Fruit fly (Drosophila melanogaster): Measurements from ENCODE around the gene RpL34a.
A peak's percentile ranks its signal among the peaks of the same experiment; 100 is the strongest.

Gene RpL34a

DNA sequence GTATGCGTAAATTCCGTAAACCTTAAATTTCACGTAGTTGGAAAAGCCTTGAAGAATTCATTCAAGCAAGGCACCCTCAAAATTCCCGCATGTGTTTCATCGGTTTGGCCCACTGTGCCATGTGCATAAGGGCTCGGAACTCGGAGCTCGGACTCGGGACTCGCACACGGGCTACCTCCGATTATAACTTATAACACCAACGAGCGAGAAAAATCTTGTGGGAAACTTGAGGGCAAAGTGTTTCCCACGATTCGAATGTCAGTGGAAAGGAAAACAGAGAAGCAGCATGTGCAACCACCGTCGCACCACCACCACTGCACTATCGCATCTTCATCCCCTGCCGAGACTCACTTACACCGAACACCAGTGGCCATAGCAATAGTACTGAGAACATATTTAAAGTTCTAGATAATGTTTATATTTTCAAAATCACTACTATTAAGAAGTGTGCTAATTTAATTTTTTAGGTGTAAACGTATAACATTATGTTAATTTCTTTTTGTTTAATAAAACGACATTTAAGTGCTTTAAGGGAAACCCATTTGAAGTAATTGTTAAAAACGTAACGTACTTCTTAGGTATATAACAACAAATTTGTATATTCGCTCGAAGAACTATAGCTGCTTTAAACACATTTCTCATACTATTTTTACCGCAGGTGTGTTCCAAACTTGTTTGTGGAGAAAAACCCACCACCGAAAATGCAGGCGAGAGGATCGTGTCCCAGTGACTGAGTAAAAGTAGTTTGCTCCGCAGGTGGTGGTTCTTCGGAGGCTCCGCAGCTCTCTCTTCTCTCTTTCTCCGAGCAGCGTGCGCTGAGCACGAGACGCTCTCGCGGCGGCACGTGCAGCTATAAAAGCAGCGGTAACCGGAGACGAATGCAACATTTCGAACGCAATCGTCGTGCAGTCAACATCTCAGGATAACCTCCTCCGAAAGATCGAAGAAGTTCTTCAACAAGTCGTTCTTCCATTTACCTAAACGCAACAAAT is 22.6 kb downstream of the RpL34a start (continued):
- TF ChIP-seq otp (GFP tag; IDR thresholded peaks at IDR 0.05) (peak; percentile 52; the same call in 1 of the 3 replicates), CG18011 (GFP tag; optimal IDR thresholded peaks at IDR 0.05) (no peak), CG15601 (tag; optimal IDR thresholded peaks at IDR 0.05) (peak; percentile 97), Rfx (GFP tag; IDR thresholded peaks at IDR 0.05) (no peak), sob (GFP tag; IDR thresholded peaks at IDR 0.05) (0 out of 2 replicates have a peak, but pooled peaks have one; percentile 24), CG2678 (tag; optimal IDR thresholded peaks at IDR 0.05) (peak; percentile 95), CG7745 (tag; optimal IDR thresholded peaks at IDR 0.05) (peak; percentile 76), sima (GFP tag; optimal IDR thresholded peaks at IDR 0.05) (no peak), nerfin-1 (tag; optimal IDR thresholded peaks at IDR 0.05) (peak; percentile 94), CG4730 (GFP tag; IDR thresholded peaks at IDR 0.05) (no peak; the same call in 1 of the 2 replicates), CG32772 (GFP tag; IDR thresholded peaks at IDR 0.05) (peak; percentile 61), CG3065 (GFP tag; optimal IDR thresholded peaks at IDR 0.05) (peak; percentile 57), CG15073 (GFP tag; optimal IDR thresholded peaks at IDR 0.05) (no peak), sens-2 (GFP tag; IDR thresholded peaks at IDR 0.05) (0 out of 2 replicates have a peak, but pooled peaks have one; percentile 35), CG9932 (GFP tag; IDR thresholded peaks at IDR 0.05) (no peak), CG9797 (GFP tag; optimal IDR thresholded peaks at IDR 0.05) (peak; percentile 49), Hand (GFP tag; optimal IDR thresholded peaks at IDR 0.05) (peak; percentile 12), CG5180 (GFP tag; optimal IDR thresholded peaks at IDR 0.05) (peak; percentile 82), ro (GFP tag; IDR thresholded peaks at IDR 0.05) (peak; percentile 27; the same call in 1 of the 2 replicates), CG17568 (GFP tag; optimal IDR thresholded peaks at IDR 0.05) (peak; percentile 82), scrt (GFP tag; optimal IDR thresholded peaks at IDR 0.05) (peak; percentile 36), fu2 (GFP tag; optimal IDR thresholded peaks at IDR 0.05) (no peak), ara (GFP tag; IDR thresholded peaks at IDR 0.05) (peak; percentile 86), CG4282 (GFP tag; optimal IDR thresholded peaks at IDR 0.05) (peak; percentile 80), prd (optimal IDR thresholded peaks at IDR 0.05) (no peak), prd (GFP tag; IDR thresholded peaks at IDR 0.05) (peak; percentile 88), Ptx1 (GFP tag; IDR thresholded peaks at IDR 0.05) (peak; percentile 71), dysf (GFP tag; IDR thresholded peaks at IDR 0.05) (peak; percentile 74; the same call in 2 of the 3 replicates), CG32767 (GFP tag; IDR thresholded peaks at IDR 0.05) (peak; percentile 55; the same call in 1 of the 2 replicates), pfk (GFP tag; optimal IDR thresholded peaks at IDR 0.05) (no peak), CG33557 (GFP tag; optimal IDR thresholded peaks at IDR 0.05) (peak; percentile 100), maf-S (GFP tag; optimal IDR thresholded peaks at IDR 0.05) (peak; percentile 49), kah (GFP tag; optimal IDR thresholded peaks at IDR 0.05) (peak; percentile 95), CG10462 (GFP tag; optimal IDR thresholded peaks at IDR 0.05) (peak; percentile 84), unpg (GFP tag; optimal IDR thresholded peaks at IDR 0.05) (peak; percentile 90), Fer1 (GFP tag; optimal IDR thresholded peaks at IDR 0.05) (peak; percentile 57), Side (GFP tag; optimal IDR thresholded peaks at IDR 0.05) (peak; percentile 71), CG9876 (GFP tag; optimal IDR thresholded peaks at IDR 0.05) (peak; percentile 3), da (GFP tag; optimal IDR thresholded peaks at IDR 0.05) (peak; percentile 22), CG16813 (GFP tag; IDR thresholded peaks at IDR 0.05; ENCODE audit: partially characterized antibody) (0 out of 3 replicates have a peak, but pooled peaks have one; percentile 7), gsb-n (tag; optimal IDR thresholded peaks at IDR 0.05) (peak; percentile 97), abd-A (tag; optimal IDR thresholded peaks at IDR 0.05) (peak; percentile 11), slou (GFP tag; optimal IDR thresholded peaks at IDR 0.05) (no peak), Poxn (GFP tag; IDR thresholded peaks at IDR 0.05) (no peak), CG11398 (GFP tag; optimal IDR thresholded peaks at IDR 0.05) (peak; percentile 67), CG8478 (optimal IDR thresholded peaks at IDR 0.05) (no peak), tap (tag; optimal IDR thresholded peaks at IDR 0.05) (peak; percentile 88), CG10321 (GFP tag; IDR thresholded peaks at IDR 0.05) (no peak)
